Fruit fly (Drosophila melanogaster) whole organism, embryonic: ENCODE measurements around the gene CG13455.

Experiments used
- Aef1 ChIP-seq: fragments of 200-800 bp; sonication (Bioruptor generic); IDR thresholded peaks from 3 replicates; pipeline ENCODE4 v1.3.6; 2022; ENCODE audit warnings: missing biosample characterization, missing genetic modification characterization
- Antp ChIP-seq: fragments of 200-800 bp; sonication (Bioruptor generic); optimal IDR thresholded peaks from 3 replicates; lab custom pipeline; 2016; ENCODE audit warnings: missing biosample characterization, missing genetic modification characterization
- CG10321 ChIP-seq: fragments of 200-800 bp; sonication (Bioruptor generic); IDR thresholded peaks from 2 replicates; pipeline ENCODE4 v1.3.6; 2022; ENCODE audit warnings: missing biosample characterization, missing genetic modification characterization
- CG11093 ChIP-seq: fragments of 200-800 bp; sonication (Bioruptor generic); IDR thresholded peaks from 3 replicates; pipeline ENCODE4 v1.3.6; 2022; ENCODE audit warnings: missing biosample characterization, missing genetic modification characterization
- CG11456 ChIP-seq: fragments of 200-800 bp; sonication (Bioruptor generic); IDR thresholded peaks from 3 replicates; pipeline ENCODE4 v1.3.6; 2022; ENCODE audit warnings: missing biosample characterization, missing genetic modification characterization
- CG13123 ChIP-seq: fragments of 200-800 bp; sonication (Bioruptor generic); optimal IDR thresholded peaks from 2 replicates; lab custom pipeline; 2016; ENCODE audit warnings: missing biosample characterization, missing genetic modification characterization
- CG15514 ChIP-seq: fragments of 200-800 bp; sonication (Bioruptor generic); optimal IDR thresholded peaks from 3 replicates; lab custom pipeline; 2017; ENCODE audit warnings: missing biosample characterization, missing genetic modification characterization, mild to moderate bottlenecking, moderate library complexity, missing genetic modification reagents
- CG17802 ChIP-seq: fragments of 200-800 bp; sonication (Bioruptor generic); optimal IDR thresholded peaks from 2 replicates; lab custom pipeline; 2018; ENCODE audit warnings: missing biosample characterization, mild to moderate bottlenecking, missing genetic modification characterization, moderate library complexity
- CG31224 ChIP-seq: fragments of 200-800 bp; sonication (Bioruptor generic); IDR thresholded peaks from 2 replicates; pipeline ENCODE4 v1.3.6; 2022; ENCODE audit warnings: missing biosample characterization, missing genetic modification characterization
- CG34376 ChIP-seq: fragments of 200-800 bp; sonication (Bioruptor generic); optimal IDR thresholded peaks from 2 replicates; lab custom pipeline; 2018; ENCODE audit warnings: missing biosample characterization, mild to moderate bottlenecking, missing genetic modification characterization
- CG3847 ChIP-seq: fragments of 200-800 bp; sonication (Bioruptor generic); IDR thresholded peaks from 2 replicates; pipeline ENCODE4 v1.3.6; 2022; ENCODE audit warnings: missing biosample characterization, missing genetic modification characterization
- CG42726 ChIP-seq: fragments of 200-800 bp; sonication (Bioruptor generic); IDR thresholded peaks from 2 replicates; pipeline ENCODE4 v1.3.6; 2022; ENCODE audit warnings: missing biosample characterization, missing genetic modification characterization; ENCODE audit not compliant: partially characterized antibody
- CG4328 ChIP-seq: fragments of 200-800 bp; sonication (Bioruptor generic); optimal IDR thresholded peaks from 3 replicates; lab custom pipeline; 2017; ENCODE audit warnings: missing biosample characterization, missing genetic modification reagents, missing genetic modification characterization
- CG4424 ChIP-seq: fragments of 200-800 bp; sonication (Bioruptor generic); optimal IDR thresholded peaks from 3 replicates; lab custom pipeline; 2016; ENCODE audit warnings: missing biosample characterization, missing genetic modification characterization
- CG4707 ChIP-seq: fragments of 200-800 bp; sonication (Bioruptor generic); optimal IDR thresholded peaks from 2 replicates; lab custom pipeline; 2018; ENCODE audit warnings: missing biosample characterization, mild to moderate bottlenecking, missing genetic modification characterization, moderate library complexity
- CG6272 ChIP-seq: fragments of 200-800 bp; sonication (Bioruptor generic); IDR thresholded peaks from 2 replicates; pipeline ENCODE4 v1.3.6; 2022; ENCODE audit warnings: missing biosample characterization, missing genetic modification characterization
- CG6813 ChIP-seq: fragments of 200-800 bp; sonication (Bioruptor generic); optimal IDR thresholded peaks from 2 replicates; lab custom pipeline; 2017; ENCODE audit warnings: missing biosample characterization, missing genetic modification characterization, mild to moderate bottlenecking, moderate library complexity, missing genetic modification reagents
- CG7928 ChIP-seq: fragments of 200-800 bp; sonication (Bioruptor generic); optimal IDR thresholded peaks from 2 replicates; lab custom pipeline; 2017; ENCODE audit warnings: missing biosample characterization, mild to moderate bottlenecking, missing genetic modification characterization
- D19A ChIP-seq: fragments of 200-800 bp; optimal IDR thresholded peaks from 3 replicates; lab custom pipeline; 2019; ENCODE audit warnings: missing biosample characterization, mild to moderate bottlenecking, missing genetic modification characterization, moderate library complexity
- Dek ChIP-seq: fragments of 200-800 bp; sonication (Bioruptor generic); optimal IDR thresholded peaks from 3 replicates; lab custom pipeline; 2019; ENCODE audit warnings: missing biosample characterization, mild to moderate bottlenecking, missing genetic modification characterization, moderate library complexity
- E2f1 ChIP-seq: fragments of 200-800 bp; sonication (Bioruptor generic); IDR thresholded peaks from 2 replicates; pipeline ENCODE4 v1.3.6; 2022; ENCODE audit warnings: missing biosample characterization, missing genetic modification characterization
- Ets65A ChIP-seq: fragments of 200-800 bp; sonication (Bioruptor generic); peaks from one replicate; lab custom pipeline; 2016; ENCODE audit warnings: missing biosample characterization, missing genetic modification characterization
- Gsc ChIP-seq: fragments of 200-800 bp; sonication (Bioruptor generic); IDR thresholded peaks from 2 replicates; pipeline ENCODE4 v1.3.6; 2022; ENCODE audit warnings: missing biosample characterization, missing genetic modification characterization
- Gug ChIP-seq: fragments of 200-800 bp; sonication (Bioruptor generic); IDR thresholded peaks from 4 replicates; pipeline ENCODE4 v1.3.6; 2022; ENCODE audit warnings: missing biosample characterization, missing genetic modification characterization
- Hr51 ChIP-seq, 2 experiments: fragments of 200-800 bp; sonication (Bioruptor generic); optimal IDR thresholded peaks; 2 replicates in 1 of 2; 3 replicates in 1 of 2; lab custom pipeline; 2016 to 2018; ENCODE audit warnings: missing biosample characterization in 2 of 2, missing genetic modification characterization in 2 of 2, mild to moderate bottlenecking in 1 of 2, moderate library complexity in 1 of 2
- Lhr ChIP-seq: fragments of 200-800 bp; sonication (Bioruptor generic); optimal IDR thresholded peaks from 3 replicates; lab custom pipeline; 2017; ENCODE audit warnings: mild to moderate bottlenecking, missing biosample characterization, missing genetic modification reagents, missing genetic modification characterization
- Lim3 ChIP-seq: fragments of 200-800 bp; sonication (Bioruptor generic); IDR thresholded peaks from 2 replicates; pipeline ENCODE4 v1.3.6; 2022; ENCODE audit warnings: missing biosample characterization, missing genetic modification characterization
- Mad ChIP-seq: fragments of 200-800 bp; sonication (Bioruptor generic); optimal IDR thresholded peaks from 2 replicates; lab custom pipeline; 2016; ENCODE audit warnings: missing biosample characterization, missing genetic modification characterization
- Max ChIP-seq: fragments of 200-800 bp; sonication (Bioruptor generic); optimal IDR thresholded peaks from 2 replicates; lab custom pipeline; 2016; ENCODE audit warnings: missing biosample characterization, mild to moderate bottlenecking, missing genetic modification characterization
- Neu2 ChIP-seq: fragments of 200-800 bp; sonication (Bioruptor generic); optimal IDR thresholded peaks from 3 replicates; lab custom pipeline; 2016; ENCODE audit warnings: missing biosample characterization, missing genetic modification characterization, borderline replicate concordance
- Sox102F ChIP-seq: fragments of 200-800 bp; sonication (Bioruptor generic); optimal IDR thresholded peaks from 2 replicates; lab custom pipeline; 2018; ENCODE audit warnings: missing biosample characterization, mild to moderate bottlenecking, missing genetic modification characterization, moderate library complexity
- aop ChIP-seq: fragments of 200-800 bp; sonication (Bioruptor generic); IDR thresholded peaks from 2 replicates; pipeline ENCODE4 v1.3.6; 2022; ENCODE audit warnings: missing biosample characterization, missing genetic modification characterization
- ap ChIP-seq: fragments of 200-800 bp; sonication (Bioruptor generic); IDR thresholded peaks from 2 replicates; pipeline ENCODE4 v1.3.6; 2022; ENCODE audit warnings: missing biosample characterization, missing genetic modification characterization
- chm ChIP-seq: fragments of 200-800 bp; sonication (Bioruptor generic); IDR thresholded peaks from 2 replicates; pipeline ENCODE4 v1.3.6; 2022; ENCODE audit warnings: missing biosample characterization, missing genetic modification characterization
- ci ChIP-seq: fragments of 200-800 bp; sonication (Bioruptor generic); IDR thresholded peaks from 3 replicates; pipeline ENCODE4 v1.3.6; 2022; ENCODE audit warnings: missing biosample characterization, missing genetic modification characterization
- dm ChIP-seq: fragments of 200-800 bp; sonication (Bioruptor generic); optimal IDR thresholded peaks from 3 replicates; lab custom pipeline; 2016; ENCODE audit warnings: missing biosample characterization, missing genetic modification characterization
- eve ChIP-seq, 2 experiments: fragments of >200 bp; optimal IDR thresholded peaks; 2 replicates each; lab custom pipeline; 2017; ENCODE audit warnings: missing biosample characterization in 2 of 2, missing genetic modification characterization in 2 of 2
- fd96Cb ChIP-seq: fragments of 200-800 bp; sonication (Bioruptor generic); optimal IDR thresholded peaks from 2 replicates; lab custom pipeline; 2018; ENCODE audit warnings: missing biosample characterization, mild to moderate bottlenecking, missing genetic modification characterization, moderate library complexity
- gcm ChIP-seq: fragments of 200-800 bp; sonication (Bioruptor generic); optimal IDR thresholded peaks from 2 replicates; lab custom pipeline; 2019; ENCODE audit warnings: missing biosample characterization, mild to moderate bottlenecking, missing genetic modification characterization, moderate library complexity
- grau ChIP-seq: fragments of 200-800 bp; optimal IDR thresholded peaks from 3 replicates; lab custom pipeline; 2019; ENCODE audit warnings: missing biosample characterization, mild to moderate bottlenecking, missing genetic modification characterization, moderate library complexity
- gsb-n ChIP-seq: fragments of 200-800 bp; sonication (Bioruptor generic); optimal IDR thresholded peaks from 3 replicates; lab custom pipeline; 2018; ENCODE audit warnings: missing biosample characterization, mild to moderate bottlenecking, missing genetic modification characterization
- gt ChIP-seq: fragments of 200-800 bp; sonication (Bioruptor generic); IDR thresholded peaks from 2 replicates; pipeline ENCODE4 v1.3.6; 2022; ENCODE audit warnings: missing biosample characterization, missing genetic modification characterization
- kah ChIP-seq: fragments of 200-800 bp; sonication (Bioruptor generic); optimal IDR thresholded peaks from 2 replicates; lab custom pipeline; 2018; ENCODE audit warnings: missing biosample characterization, mild to moderate bottlenecking, missing genetic modification characterization
- p53 ChIP-seq: fragments of 200-800 bp; sonication (Bioruptor generic); optimal IDR thresholded peaks from 2 replicates; lab custom pipeline; 2016; ENCODE audit warnings: missing biosample characterization, missing genetic modification characterization
- phol ChIP-seq: fragments of 200-800 bp; sonication (Bioruptor generic); optimal IDR thresholded peaks from 3 replicates; lab custom pipeline; 2018; ENCODE audit warnings: missing biosample characterization, mild to moderate bottlenecking, missing genetic modification characterization, moderate library complexity
- pnt ChIP-seq: fragments of 200-800 bp; sonication (Bioruptor generic); optimal IDR thresholded peaks from 3 replicates; lab custom pipeline; 2016; ENCODE audit warnings: missing biosample characterization, missing genetic modification characterization
- slp2 ChIP-seq: fragments of 200-800 bp; sonication (Bioruptor generic); optimal IDR thresholded peaks from 2 replicates; lab custom pipeline; 2016; ENCODE audit warnings: missing biosample characterization, missing genetic modification characterization
- unc-4 ChIP-seq: fragments of 200-800 bp; sonication (Bioruptor generic); IDR thresholded peaks from 2 replicates; pipeline ENCODE4 v1.3.6; 2022; ENCODE audit warnings: missing biosample characterization, missing genetic modification characterization; ENCODE audit not compliant: partially characterized antibody
- usp ChIP-seq: fragments of >200 bp; optimal IDR thresholded peaks from 2 replicates; lab custom pipeline; 2017; ENCODE audit warnings: missing biosample characterization, missing genetic modification characterization
- z ChIP-seq: fragments of 200-800 bp; sonication (Bioruptor generic); IDR thresholded peaks from 3 replicates; pipeline ENCODE4 v1.3.6; 2022; ENCODE audit warnings: missing biosample characterization, missing genetic modification characterization

CG13455 gene

DNA sequence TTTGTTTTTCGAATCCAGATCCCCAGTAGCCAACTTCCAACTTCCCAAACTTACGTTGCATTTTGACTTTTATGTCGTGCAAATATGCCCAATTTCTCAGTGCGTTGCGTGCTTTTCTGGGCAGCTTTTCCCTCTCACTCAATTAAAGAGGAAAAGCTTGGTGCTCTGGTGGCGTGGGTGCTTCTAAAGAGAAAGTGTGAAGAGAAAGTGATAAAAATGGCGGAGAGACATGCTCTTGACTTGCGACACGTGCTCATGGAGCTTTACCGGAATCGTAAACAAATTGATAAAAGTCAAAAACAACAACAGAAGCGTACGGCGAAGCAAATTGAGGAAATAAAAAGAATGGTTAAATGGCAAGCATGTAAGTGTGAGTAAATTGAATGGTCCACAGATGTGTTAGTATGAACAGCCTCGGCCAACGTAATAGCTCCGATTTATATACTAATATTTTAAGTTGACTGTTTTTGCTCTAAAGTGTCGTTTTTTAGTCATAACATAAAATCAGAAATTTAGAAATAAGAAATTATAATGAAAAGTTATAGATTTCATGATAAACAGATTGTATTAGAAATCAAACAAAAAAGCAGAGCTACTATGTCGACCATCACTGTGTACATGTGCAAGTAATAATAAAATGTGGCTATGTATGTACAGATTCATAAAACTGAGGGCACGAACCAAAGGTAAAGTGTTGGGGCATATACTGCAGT is 2.3 kb upstream of the CG13455 start (continued):
- TF ChIP-seq Neu2 (GFP tag; lab: Kevin White, UChicago) = no peak
- TF ChIP-seq CG3847 (GFP tag; lab: Robert Waterston, UW) = no peak; the same call in 1 of the 2 replicates
- TF ChIP-seq grau (tag; lab: Kevin White, UChicago) = peak; percentile 30
- no peak for TF ChIP-seq CG15514 (GFP tag; lab: Kevin White, UChicago)
- no peak for TF ChIP-seq CG11456
- TF ChIP-seq CG13123 (GFP tag; lab: Kevin White, UChicago) = no peak
- no peak for TF ChIP-seq CG42726
- TF ChIP-seq phol (tag; lab: Kevin White, UChicago) = peak; percentile 36
- TF ChIP-seq gsb-n (tag; lab: Kevin White, UChicago) = no peak
- TF ChIP-seq E2f1 (GFP tag; lab: Robert Waterston, UW) = peak; percentile 34; the same call in 1 of the 2 replicates
- TF ChIP-seq CG4424 (GFP tag; lab: Kevin White, UChicago) = peak; percentile 29
- no peak for TF ChIP-seq CG4328 (GFP tag; lab: Kevin White, UChicago)
- peak; percentile 56 for TF ChIP-seq fd96Cb
- TF ChIP-seq p53 (GFP tag; lab: Kevin White, UChicago) = no peak
- TF ChIP-seq z (GFP tag; lab: Robert Waterston, UW) = no peak
- no peak for TF ChIP-seq gcm (GFP tag; lab: Kevin White, UChicago)
- no peak for TF ChIP-seq Lhr
- TF ChIP-seq Dek (tag; lab: Kevin White, UChicago) = no peak
- TF ChIP-seq Gsc (GFP tag; lab: Robert Waterston, UW) = no peak
- peak in 1 of 2 experiments; percentile 27 for TF ChIP-seq Hr51 (GFP tag; optimal IDR thresholded peaks at IDR 0.05; lab: Kevin White, UChicago)
- TF ChIP-seq Lim3 = no peak
- no peak for TF ChIP-seq dm (GFP tag; lab: Kevin White, UChicago)
- no peak for TF ChIP-seq Antp (GFP tag; lab: Kevin White, UChicago)
- TF ChIP-seq CG4707 (GFP tag; lab: Kevin White, UChicago) = no peak
- TF ChIP-seq CG31224 (GFP tag; lab: Robert Waterston, UW) = no peak
- TF ChIP-seq Gug (GFP tag; lab: Robert Waterston, UW) = no peak
- no peak for TF ChIP-seq gt
- TF ChIP-seq ci (GFP tag; lab: Robert Waterston, UW) = no peak; the same call in 2 of the 3 replicates
- no peak for TF ChIP-seq aop
- TF ChIP-seq Aef1 (GFP tag; lab: Robert Waterston, UW) = peak; percentile 23; the same call in 2 of the 3 replicates
- TF ChIP-seq D19A = peak; percentile 33
- no peak for TF ChIP-seq Mad
- TF ChIP-seq ap (GFP tag; lab: Robert Waterston, UW) = 0 out of 2 replicates have a peak, but pooled peaks have one; percentile 37
- TF ChIP-seq Max (GFP tag; lab: Kevin White, UChicago) = peak; percentile 32
- TF ChIP-seq CG17802 (tag; lab: Kevin White, UChicago) = no peak
- peak; percentile 30 for TF ChIP-seq Ets65A (GFP tag; lab: Kevin White, UChicago)
- no peak for TF ChIP-seq CG10321 (GFP tag; lab: Robert Waterston, UW)
- peak; percentile 3 for TF ChIP-seq kah (GFP tag; lab: Kevin White, UChicago)
- TF ChIP-seq CG34376 (GFP tag; lab: Kevin White, UChicago) = no peak
- TF ChIP-seq chm = 0 out of 2 replicates have a peak, but pooled peaks have one; percentile 37
- peak; percentile 42 for TF ChIP-seq Sox102F
- TF ChIP-seq CG6813 (GFP tag; lab: Kevin White, UChicago) = peak; percentile 35
- no peak for TF ChIP-seq eve (GFP tag; optimal IDR thresholded peaks at IDR 0.05; lab: Kevin White, UChicago)
- no peak for TF ChIP-seq unc-4
- TF ChIP-seq CG6272 (GFP tag; lab: Robert Waterston, UW) = no peak
- no peak for TF ChIP-seq pnt (GFP tag; lab: Kevin White, UChicago)
- no peak for TF ChIP-seq slp2 (GFP tag; lab: Kevin White, UChicago)
- TF ChIP-seq CG7928 (GFP tag; lab: Kevin White, UChicago) = no peak
- no peak for TF ChIP-seq CG11093 (GFP tag; lab: Robert Waterston, UW)
- no peak for TF ChIP-seq usp
